Worm (Caenorhabditis elegans) whole organism, mixed stage, embryonic: ENCODE measurements around the gene gst-26.

Experiments
- ceh-39 ChIP-seq: fragments of 150-350 bp; optimal IDR thresholded peaks from 2 replicates; lab custom pipeline; 2014; ENCODE audit warnings: missing biosample characterization, missing genetic modification characterization
- hlh-1 ChIP-seq: fragments of 150-350 bp; optimal IDR thresholded peaks from 2 replicates; lab custom pipeline; 2014; ENCODE audit warnings: missing biosample characterization, missing genetic modification reagents, missing genetic modification characterization
- lin-13 ChIP-seq: fragments of 150-350 bp; optimal IDR thresholded peaks from 2 replicates; lab custom pipeline; 2014; ENCODE audit warnings: missing biosample characterization, missing genetic modification characterization
- lsy-2 ChIP-seq: fragments of 150-350 bp; optimal IDR thresholded peaks from 2 replicates; lab custom pipeline; 2014; ENCODE audit warnings: missing biosample characterization, missing genetic modification characterization
- nhr-28 ChIP-seq: fragments of 150-350 bp; optimal IDR thresholded peaks from 2 replicates; lab custom pipeline; 2014; ENCODE audit warnings: missing biosample characterization, missing genetic modification characterization
- ztf-11 ChIP-seq: fragments of 150-350 bp; optimal IDR thresholded peaks from 2 replicates; lab custom pipeline; 2014; ENCODE audit warnings: missing biosample characterization, missing genetic modification characterization

- TF ChIP-seq lsy-2 (tag; lab: Kevin White, UChicago) (no peak), hlh-1 (tag; lab: Kevin White, UChicago) (no peak), nhr-28 (no peak), ceh-39 (no peak), ztf-11 (tag; lab: Kevin White, UChicago) (no peak), lin-13 (tag; lab: Kevin White, UChicago) (no peak)
Measured at ce11 chrII:15130512-15130911, 33.8 kb downstream of the gst-26 start, which contains the start of gene Y53F4B.62.
